Worm (Caenorhabditis elegans) whole organism, midembryonic: ENCODE measurements around the gene T25C12.3.

Experiments used
- T22C8.4 ChIP-seq: fragments of 200-800 bp; sonication (Bioruptor generic); IDR thresholded peaks from 2 replicates; pipeline ENCODE4 v1.3.6; 2022; ENCODE audit warnings: missing genetic modification characterization, missing compliant biosample characterization
- cog-1 ChIP-seq: sonication (generic microtip); optimal IDR thresholded peaks from 2 replicates; lab custom pipeline; 2016; ENCODE audit warnings: missing genetic modification characterization, missing compliant biosample characterization
- flt-1 ChIP-seq: fragments of 200-800 bp; sonication (Bioruptor generic); IDR thresholded peaks from 2 replicates; pipeline ENCODE4 v1.3.6; 2022; ENCODE audit warnings: missing genetic modification characterization, missing compliant biosample characterization
- med-1 ChIP-seq: sonication (generic microtip); optimal IDR thresholded peaks from 2 replicates; lab custom pipeline; 2017; ENCODE audit warnings: missing genetic modification characterization, mild to moderate bottlenecking, missing compliant biosample characterization, antibody characterized with exemption, missing genetic modification reagents; ENCODE audit not compliant: insufficient read depth
- tab-1 ChIP-seq: fragments of 200-800 bp; sonication (Bioruptor generic); IDR thresholded peaks from 2 replicates; pipeline ENCODE4 v1.3.6; 2022; ENCODE audit warnings: missing genetic modification characterization, missing compliant biosample characterization
- ztf-29 ChIP-seq: fragments of 200-800 bp; sonication (Bioruptor generic); IDR thresholded peaks from 2 replicates; pipeline ENCODE4 v1.3.6; 2022; ENCODE audit warnings: missing genetic modification reagents, missing genetic modification characterization, missing compliant biosample characterization

ce11 chrX:11511231-11511630 is 11.4 kb upstream of the T25C12.3 start, which contains the start of gene ccdc-149:
- TF ChIP-seq tab-1 (GFP tag; lab: Robert Waterston, UW) (no peak), flt-1 (no peak), med-1 (GFP tag; lab: Kevin White, UChicago) (no peak), T22C8.4 (no peak), ztf-29 (GFP tag; lab: Robert Waterston, UW) (no peak), cog-1 (tag; lab: Kevin White, UChicago) (no peak)
